Worm (Caenorhabditis elegans): ENCODE results near the gene Y49F6B.2.
"Not testable (repeated sequence)": the region's sequence is repeated elsewhere in the genome, so short reads cannot be mapped to it uniquely, and the experiment has no call there.

ce11 chrII:3490797-3491196, 12.0 kb upstream of the Y49F6B.2 start, which contains the start of gene fbxb-112:
- not testable (repeated sequence) for TF ChIP-seq him-1, dao-5 (tag; optimal IDR thresholded peaks at IDR 0.05)

All from whole organism, L4/young adult.